Fruit fly (Drosophila melanogaster) whole organism, larva: ENCODE measurements around the gene CG4553.
A peak's percentile ranks its signal among the peaks of the same experiment; 100 is the strongest.

Experiments used
- noc ChIP-seq: fragments of 200-800 bp; sonication (Bioruptor generic); optimal IDR thresholded peaks from 3 replicates; lab custom pipeline; 2019; ENCODE audit warnings: missing biosample characterization, mild to moderate bottlenecking, missing genetic modification characterization, moderate library complexity

CG4553 gene

DNA sequence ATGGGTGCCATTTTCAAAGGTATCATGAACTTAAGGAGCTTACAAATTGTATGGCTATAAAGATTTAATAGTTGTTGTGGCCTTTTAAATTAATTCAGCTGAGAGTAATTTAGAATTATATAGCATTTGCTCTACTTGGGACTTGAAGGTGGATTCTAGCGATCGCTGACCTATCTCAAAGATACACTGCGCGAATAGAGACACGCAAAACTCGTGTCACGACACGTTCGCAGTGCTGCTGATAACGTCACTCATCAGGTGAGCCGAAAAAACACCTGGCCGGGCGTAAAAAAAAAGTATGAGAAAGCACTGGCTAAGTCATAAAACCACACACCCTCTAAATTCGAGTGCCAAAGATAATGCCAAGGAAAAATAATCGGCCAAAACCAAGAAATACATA lies 13.0 kb upstream of the CG4553 start:
- no peak for TF ChIP-seq noc

DNA sequence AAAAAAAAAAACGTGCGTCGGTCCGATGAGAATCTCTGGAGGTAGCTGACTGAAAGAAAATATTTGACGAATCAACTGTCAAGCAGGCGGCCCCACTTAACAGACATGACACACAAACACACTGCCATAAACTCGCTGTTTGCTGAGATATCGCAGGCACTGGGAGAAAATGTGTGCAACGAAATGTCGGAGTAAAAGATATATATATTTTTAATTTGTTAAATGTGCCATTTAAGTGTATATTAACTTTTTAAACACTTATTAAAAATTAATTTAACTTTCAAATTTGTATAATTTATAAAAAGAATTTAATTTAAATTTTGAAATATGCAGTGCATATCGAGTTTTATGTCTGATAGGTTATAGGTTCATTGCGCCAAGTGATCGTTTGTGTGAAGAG lies 12.4 kb upstream of the CG4553 start:
- TF ChIP-seq noc, result peak; percentile 77

DNA sequence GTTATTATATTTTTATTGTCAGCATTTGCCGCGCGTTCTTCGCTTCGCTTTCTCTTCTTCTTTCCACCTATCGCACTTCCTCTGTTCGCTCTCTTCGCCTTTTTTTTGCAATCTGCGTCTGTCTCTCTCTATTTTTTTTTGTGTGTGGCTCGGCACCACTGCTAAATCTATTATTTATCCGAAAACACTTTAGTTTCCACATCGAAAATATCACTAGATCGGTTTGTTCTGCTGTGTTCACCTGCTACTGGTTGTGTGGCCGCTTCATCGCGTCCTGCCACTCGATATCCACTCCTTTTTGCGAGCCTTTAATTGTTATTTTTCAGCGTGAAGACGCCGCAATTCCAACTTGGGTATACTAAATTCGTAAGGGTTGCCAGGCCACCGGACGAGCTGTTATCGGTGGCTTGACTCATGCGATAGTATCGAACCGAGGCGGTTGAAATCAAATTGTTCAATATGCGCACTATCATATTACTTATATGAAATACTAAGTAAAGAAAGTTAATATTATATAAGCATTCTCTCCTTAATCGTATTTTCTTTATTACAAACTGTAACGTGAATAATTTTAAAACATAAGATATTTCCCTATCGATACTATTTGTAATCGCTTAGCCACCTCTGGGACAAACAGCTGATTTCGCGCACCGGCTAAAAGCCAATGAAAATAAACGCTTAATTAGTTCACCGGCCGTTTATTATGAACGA lies 5.9 kb upstream of the CG4553 start, which contains the start of the genes XNP, CG42488 and CG5116:
TSS of gene XNP (minus strand) at position 372 of the 711 bp plus-strand sequence.
TSS of gene CG42488 (plus strand) at position 636 of the 711 bp plus-strand sequence.
TSS of gene CG5116 (plus strand) at position 636 of the 711 bp plus-strand sequence.
- TF ChIP-seq noc, result no peak

DNA sequence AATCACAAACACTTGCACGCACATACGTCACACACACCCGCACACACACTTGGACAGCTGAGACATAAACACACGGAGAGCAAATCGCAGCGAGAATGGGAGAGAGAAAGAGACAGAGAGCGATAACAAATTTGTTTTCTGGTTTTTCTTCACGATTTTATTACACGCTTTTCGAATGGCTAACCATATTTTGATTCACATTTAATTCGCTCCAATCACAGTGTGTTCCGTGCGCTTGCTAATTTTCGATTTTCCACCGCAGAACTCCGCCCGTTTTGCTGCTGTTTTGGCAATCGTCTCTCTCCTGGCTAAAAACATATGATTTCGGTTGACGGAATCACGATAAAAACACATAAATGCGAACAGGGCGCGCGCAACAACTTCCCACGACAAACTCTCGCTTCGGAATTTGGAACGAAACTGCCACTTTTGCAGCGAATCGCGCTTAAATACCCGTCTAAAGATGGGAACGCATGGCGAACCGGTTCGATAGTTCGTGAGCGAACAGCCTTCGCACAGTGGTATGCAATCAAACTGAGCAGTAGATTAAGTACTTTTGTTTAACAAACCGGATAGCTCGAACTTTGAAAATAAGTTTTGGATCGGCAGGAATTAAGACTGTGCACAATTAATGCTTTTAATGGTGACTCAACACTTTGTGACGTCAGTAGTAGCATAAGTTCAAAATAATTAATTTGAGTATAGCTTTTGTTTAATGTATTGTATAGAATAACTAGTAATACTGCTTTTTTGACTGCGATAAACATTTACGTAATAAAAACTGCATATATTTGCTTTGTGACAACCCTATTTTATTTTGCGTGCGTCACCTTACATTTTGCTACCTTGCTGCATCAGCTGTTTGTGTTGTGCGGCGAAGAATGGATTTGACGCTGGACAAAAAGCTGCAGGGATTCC lies 3.8 kb downstream of the CG4553 start, which contains the start of the genes Fur1 and Vps33B:
TSS of gene Fur1 (minus strand) at position 424 of the 918 bp plus-strand sequence.
TSS of gene Vps33B (plus strand) at position 856 of the 918 bp plus-strand sequence.
- TF ChIP-seq noc, result peak; percentile 96

DNA sequence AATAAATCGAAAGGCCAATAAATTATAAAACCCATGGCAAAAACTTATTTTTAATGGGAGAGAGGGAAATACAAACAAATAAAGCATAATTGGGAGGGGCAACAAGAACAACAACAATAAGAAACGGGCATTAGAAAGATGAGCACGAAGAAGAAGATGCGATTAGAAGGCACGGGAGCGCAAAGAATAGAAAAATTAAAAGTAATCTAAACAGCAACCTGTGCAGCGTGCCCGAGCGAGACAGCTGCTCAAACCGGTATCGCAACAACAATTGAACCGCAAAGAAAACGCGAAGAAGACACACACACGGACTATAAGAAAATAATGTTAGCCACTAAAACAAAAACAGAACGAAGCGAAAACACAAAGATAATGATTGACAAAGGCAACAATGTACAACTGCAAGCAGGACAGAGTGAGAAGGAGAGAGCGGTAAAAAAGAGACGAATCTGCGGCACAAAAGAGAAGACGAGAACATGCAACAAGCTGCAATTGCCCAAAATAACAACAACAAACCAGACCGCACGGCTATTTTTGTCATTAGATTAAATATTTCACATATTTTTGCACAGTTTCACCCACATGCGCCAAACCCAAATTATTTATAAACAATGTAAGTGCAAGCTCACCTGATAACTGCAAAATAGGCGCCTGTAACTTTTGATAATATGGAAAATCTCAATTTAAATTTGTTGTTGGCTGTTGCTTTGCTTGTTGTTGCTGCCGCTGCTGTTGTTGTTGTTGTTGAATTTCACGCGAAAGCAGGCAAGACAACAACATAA lies 4.7 kb downstream of the CG4553 start:
- peak; percentile 4 for TF ChIP-seq noc

DNA sequence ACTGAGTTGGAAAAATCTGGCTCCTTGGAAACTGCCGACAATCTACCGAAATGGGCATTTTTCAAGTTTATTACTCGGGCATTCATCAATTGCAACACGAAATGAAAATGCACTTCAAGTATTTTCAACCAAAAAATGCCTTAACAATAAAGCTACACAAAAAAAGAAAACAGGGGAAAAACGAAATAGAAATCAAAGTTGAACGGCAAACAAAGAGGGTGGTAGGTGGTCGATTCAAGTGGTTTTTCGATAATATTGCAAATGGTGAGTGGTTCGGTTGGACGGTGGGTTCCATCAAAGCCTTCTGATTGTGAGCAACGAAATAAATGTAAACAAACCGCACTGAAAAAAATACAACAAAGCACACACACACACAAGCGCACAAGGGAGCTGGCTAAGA lies 10.5 kb downstream of the CG4553 start:
- TF ChIP-seq noc, result no peak

DNA sequence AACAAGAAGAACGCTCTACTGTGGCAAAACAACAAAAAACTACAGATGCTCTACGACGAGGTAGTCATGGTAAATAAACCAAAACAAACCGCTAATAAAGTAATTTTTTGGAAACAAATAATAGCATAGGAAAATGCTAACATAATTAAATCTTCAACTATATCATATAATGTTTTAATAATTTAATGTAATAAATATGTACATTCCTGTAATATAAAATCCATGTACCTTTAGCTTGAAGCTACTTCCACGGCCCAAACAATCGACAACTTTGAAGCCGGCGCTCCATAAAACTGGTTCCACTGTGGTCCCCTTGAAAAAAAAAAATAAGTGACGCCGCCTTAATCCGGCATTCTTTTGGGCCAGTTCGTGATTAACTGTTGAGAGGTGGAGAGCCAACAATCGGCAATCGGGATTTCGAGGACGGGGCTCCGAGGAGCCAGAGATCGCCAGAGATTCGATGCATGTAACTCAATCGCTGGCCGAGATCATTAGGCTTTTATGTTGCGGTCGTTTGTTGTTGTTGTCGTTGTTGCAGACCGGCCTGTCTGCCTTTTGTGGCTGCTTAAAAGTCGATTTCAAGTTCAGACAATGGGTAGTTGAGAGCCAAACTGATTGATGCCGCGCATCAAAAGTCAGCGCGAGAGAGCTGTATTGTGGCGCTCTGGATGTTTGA lies 13.9 kb downstream of the CG4553 start:
- TF ChIP-seq noc, result peak; percentile 61

DNA sequence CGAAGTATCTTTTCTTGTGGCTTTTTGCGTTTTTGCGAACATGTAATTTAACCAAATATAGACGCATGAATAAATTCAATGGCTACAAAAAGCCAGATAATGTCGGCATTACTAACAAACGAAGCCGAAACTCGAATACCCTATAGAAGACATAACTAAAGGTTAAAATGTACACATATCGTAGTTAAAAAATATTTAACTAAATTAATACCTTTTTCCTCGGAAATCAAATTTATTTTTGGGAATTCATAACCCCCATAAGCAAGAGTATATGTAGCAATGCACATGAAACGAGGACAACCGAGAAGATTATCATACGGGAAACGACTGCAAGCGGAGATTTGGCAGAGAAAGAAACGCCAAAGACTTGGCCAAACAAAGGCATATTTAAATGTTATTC lies 15.0 kb downstream of the CG4553 start:
- TF ChIP-seq noc, result no peak

DNA sequence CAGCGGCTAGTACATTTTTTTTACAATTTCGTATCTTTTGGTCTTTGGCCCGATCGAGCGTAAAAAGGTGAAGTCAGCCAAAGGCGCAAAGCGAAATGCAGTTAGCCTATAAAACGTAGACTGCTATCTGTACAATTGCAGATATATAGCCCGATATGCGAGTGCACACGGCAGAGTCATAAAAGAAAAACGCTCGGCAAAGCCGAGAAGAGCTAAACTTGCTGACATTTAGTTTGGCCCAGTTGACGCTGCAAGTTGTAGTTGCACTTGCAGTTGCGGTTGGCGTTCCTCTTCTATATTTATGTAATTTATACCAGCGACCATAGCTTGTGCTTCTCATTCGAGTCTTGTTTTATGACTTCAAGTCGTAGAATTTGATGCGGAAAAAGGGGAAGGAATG lies 16.1 kb downstream of the CG4553 start:
- TF ChIP-seq noc, result no peak

DNA sequence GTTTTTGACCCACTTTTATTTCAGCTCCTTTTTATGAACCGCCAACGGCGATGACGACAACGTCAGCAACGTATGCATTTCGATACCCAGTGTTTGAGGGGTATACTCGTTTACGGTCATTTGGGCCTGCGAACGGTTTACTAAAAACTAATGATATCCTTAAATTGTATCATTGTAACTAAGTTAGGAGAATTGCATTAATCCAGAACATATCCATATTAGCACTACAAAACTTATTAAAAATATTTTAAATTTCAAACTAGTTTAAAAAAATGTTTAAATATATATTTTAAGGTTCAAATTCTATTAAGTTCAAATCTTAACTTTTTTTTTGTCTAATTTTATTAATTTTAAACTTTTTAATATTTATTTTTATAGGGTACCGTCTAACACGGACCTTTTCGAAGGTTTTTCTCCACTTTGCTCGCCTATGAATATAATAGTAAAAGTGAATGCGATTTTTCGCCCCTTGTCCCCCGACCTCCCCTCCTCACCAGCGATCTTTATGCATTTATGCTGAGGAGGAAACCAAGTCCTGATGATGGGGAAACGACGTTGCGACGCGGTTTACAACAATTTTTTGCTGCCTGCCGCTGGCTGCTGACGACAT lies 17.4 kb downstream of the CG4553 start:
- no peak for TF ChIP-seq noc

DNA sequence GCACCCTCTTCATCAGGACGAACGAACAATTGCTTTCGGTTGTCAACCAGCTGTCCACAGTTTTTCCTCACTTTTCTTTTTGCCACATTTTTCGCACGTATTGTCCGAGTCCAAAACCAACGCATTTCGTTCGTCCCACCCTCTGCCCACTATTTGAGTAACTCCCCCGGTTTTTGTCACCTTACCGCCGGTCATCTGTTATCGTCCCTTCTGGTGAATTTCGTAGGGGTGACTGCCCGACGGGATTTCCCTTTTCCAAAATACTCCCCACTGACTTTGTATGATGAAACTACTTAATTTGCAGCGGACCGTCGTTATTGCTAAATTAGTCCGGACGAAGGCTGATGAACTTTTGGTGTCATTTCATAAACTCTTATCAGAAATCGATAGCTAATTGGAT lies 19.6 kb downstream of the CG4553 start:
- TF ChIP-seq noc, result no peak

DNA sequence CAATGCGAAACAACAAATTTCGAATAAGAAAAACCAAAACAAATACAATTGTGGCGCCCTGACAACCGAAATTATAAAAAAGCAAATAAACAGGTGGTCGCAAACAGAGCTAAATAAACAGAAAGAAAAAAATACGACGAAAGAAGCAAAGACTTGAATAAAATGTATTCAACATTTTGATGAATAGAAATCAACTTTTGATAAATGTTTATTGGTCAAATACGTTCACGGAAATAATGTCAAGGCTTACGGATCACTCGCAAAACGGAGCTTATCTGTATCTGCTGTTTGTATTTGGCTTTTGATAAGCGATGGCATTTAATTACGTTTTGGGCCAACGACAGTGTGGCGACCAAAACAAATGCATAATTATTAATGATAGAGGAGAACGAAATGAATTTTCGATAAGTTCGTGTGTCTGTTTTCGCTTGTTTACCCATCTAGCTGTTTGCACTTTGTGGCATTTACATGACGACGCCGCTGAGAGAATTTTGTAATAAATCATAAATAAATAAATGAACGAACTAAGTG lies 23.5 kb downstream of the CG4553 start:
- TF ChIP-seq noc, result peak; percentile 60

DNA sequence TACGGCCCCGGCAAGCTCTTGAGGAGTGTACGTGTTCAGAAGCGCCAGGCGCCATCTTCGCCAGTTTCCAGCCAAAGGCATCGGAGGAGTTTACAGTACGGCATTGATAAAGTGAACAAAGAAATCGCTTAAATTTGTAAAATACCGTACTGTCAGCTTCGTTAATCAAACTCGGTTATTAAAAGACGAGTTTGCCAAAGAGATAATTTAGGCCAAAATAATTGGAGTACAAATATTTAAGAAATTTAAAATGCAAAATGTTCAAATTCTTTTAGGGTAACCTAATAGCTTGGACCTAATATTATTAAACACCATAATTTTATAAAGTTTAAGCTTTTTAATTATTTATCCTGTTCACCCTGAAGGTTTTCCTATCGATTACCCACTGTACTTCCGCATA lies 24.9 kb downstream of the CG4553 start:
- no peak for TF ChIP-seq noc

DNA sequence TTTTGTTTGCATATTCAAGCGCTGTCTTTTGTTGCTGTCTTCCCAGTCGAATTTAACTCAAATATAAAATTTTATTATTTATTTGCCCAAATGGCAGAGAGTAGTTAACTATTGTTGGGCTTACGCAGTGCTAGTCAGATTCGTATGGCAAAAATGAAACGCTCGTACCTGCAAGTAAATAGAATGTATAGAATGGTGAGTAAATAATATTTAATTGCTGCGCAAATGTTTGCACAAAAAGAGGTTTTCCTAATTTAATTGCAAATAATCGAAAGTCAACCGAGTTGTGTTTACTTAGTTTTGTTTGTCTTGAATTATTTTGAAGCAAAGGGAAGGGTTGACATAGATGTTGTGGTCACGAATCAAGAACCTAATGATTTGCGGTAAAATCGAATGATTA lies 28.0 kb downstream of the CG4553 start:
- TF ChIP-seq noc, result peak; percentile 64

DNA sequence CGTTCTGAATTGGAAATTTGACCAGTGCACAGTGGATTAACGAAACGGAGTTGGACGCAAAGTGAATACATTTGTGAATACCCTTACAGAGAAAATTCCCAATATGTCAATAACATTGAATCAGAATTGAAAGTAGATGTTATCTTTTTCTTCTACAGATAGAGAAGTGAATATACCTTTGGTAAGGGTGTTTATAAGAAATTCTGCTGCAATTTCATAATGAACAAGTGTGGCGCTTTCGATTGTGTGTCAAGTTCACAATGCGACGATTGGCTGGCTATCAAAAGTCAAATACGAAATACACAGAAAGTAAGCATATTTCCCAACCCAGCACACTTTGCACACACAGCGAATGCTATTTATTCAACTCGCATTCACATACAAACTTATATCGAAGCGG lies 28.4 kb downstream of the CG4553 start:
- TF ChIP-seq noc, result no peak
